Fruit fly (Drosophila melanogaster) whole organism, embryonic: ENCODE results near the gene CG17224.

ENCODE experiments used
- ATbp ChIP-seq: fragments of 200-800 bp; sonication (Bioruptor generic); optimal IDR thresholded peaks from 2 replicates; lab custom pipeline; 2017; ENCODE audit warnings: missing biosample characterization, mild to moderate bottlenecking, missing genetic modification characterization, missing genetic modification reagents
- Blimp-1 ChIP-seq: fragments of 200-800 bp; sonication (Bioruptor generic); optimal IDR thresholded peaks from 3 replicates; lab custom pipeline; 2018; ENCODE audit warnings: missing biosample characterization, missing genetic modification characterization, mild to moderate bottlenecking, moderate library complexity, missing genetic modification reagents
- CG12104 ChIP-seq: fragments of 200-800 bp; sonication (Bioruptor generic); optimal IDR thresholded peaks from 3 replicates; lab custom pipeline; 2016; ENCODE audit warnings: missing biosample characterization, missing genetic modification characterization
- CG12155 ChIP-seq: fragments of 200-800 bp; sonication (Bioruptor generic); optimal IDR thresholded peaks from 3 replicates; lab custom pipeline; 2016; ENCODE audit warnings: missing biosample characterization, missing genetic modification characterization
- CG12659 ChIP-seq: fragments of 200-800 bp; sonication (Bioruptor generic); optimal IDR thresholded peaks from 3 replicates; lab custom pipeline; 2017; ENCODE audit warnings: mild to moderate bottlenecking, missing biosample characterization, missing genetic modification reagents, missing genetic modification characterization
- CG12744 ChIP-seq: fragments of 200-800 bp; sonication (Bioruptor generic); optimal IDR thresholded peaks from 2 replicates; lab custom pipeline; 2016; ENCODE audit warnings: missing biosample characterization, missing genetic modification characterization
- CG13775 ChIP-seq: fragments of 200-800 bp; sonication (Bioruptor generic); optimal IDR thresholded peaks from 3 replicates; lab custom pipeline; 2017; ENCODE audit warnings: missing biosample characterization, mild to moderate bottlenecking, missing genetic modification characterization
- CG15269 ChIP-seq: fragments of 200-800 bp; sonication (Bioruptor generic); optimal IDR thresholded peaks from 2 replicates; lab custom pipeline; 2018; ENCODE audit warnings: missing biosample characterization, mild to moderate bottlenecking, missing genetic modification characterization, moderate library complexity
- CG1603 ChIP-seq: fragments of 200-800 bp; sonication (Bioruptor generic); optimal IDR thresholded peaks from 2 replicates; lab custom pipeline; 2019; ENCODE audit warnings: missing biosample characterization, mild to moderate bottlenecking, missing genetic modification characterization, moderate library complexity
- CG16815 ChIP-seq: fragments of 200-800 bp; sonication (Bioruptor generic); optimal IDR thresholded peaks from 3 replicates; lab custom pipeline; 2017; ENCODE audit warnings: missing biosample characterization, mild to moderate bottlenecking, missing genetic modification characterization
- CG1832 ChIP-seq: fragments of 200-800 bp; sonication (Bioruptor generic); optimal IDR thresholded peaks from 2 replicates; lab custom pipeline; 2017; ENCODE audit warnings: missing biosample characterization, mild to moderate bottlenecking, missing genetic modification characterization, inconsistent platforms
- CG2678 ChIP-seq: fragments of 200-800 bp; sonication (Bioruptor generic); optimal IDR thresholded peaks from 3 replicates; lab custom pipeline; 2019; ENCODE audit warnings: missing biosample characterization, mild to moderate bottlenecking, missing genetic modification characterization, moderate library complexity
- CG30020 ChIP-seq: fragments of 200-800 bp; optimal IDR thresholded peaks from 2 replicates; lab custom pipeline; 2019; ENCODE audit warnings: missing biosample characterization, mild to moderate bottlenecking, missing genetic modification characterization, moderate library complexity
- CG30431 ChIP-seq: fragments of 200-800 bp; sonication (Bioruptor generic); optimal IDR thresholded peaks from 2 replicates; lab custom pipeline; 2017; ENCODE audit warnings: missing biosample characterization, missing genetic modification characterization
- CG42726 ChIP-seq: fragments of 200-800 bp; sonication (Bioruptor generic); IDR thresholded peaks from 2 replicates; pipeline ENCODE4 v1.3.6; 2022; ENCODE audit warnings: missing biosample characterization, missing genetic modification characterization; ENCODE audit not compliant: partially characterized antibody
- CG4707 ChIP-seq: fragments of 200-800 bp; sonication (Bioruptor generic); optimal IDR thresholded peaks from 2 replicates; lab custom pipeline; 2018; ENCODE audit warnings: missing biosample characterization, mild to moderate bottlenecking, missing genetic modification characterization, moderate library complexity
- CG4730 ChIP-seq: fragments of 200-800 bp; sonication (Bioruptor generic); IDR thresholded peaks from 2 replicates; pipeline ENCODE4 v1.3.6; 2022; ENCODE audit warnings: missing biosample characterization, missing genetic modification characterization
- CG6765 ChIP-seq: fragments of 200-800 bp; sonication (Bioruptor generic); optimal IDR thresholded peaks from 3 replicates; lab custom pipeline; 2017; ENCODE audit warnings: missing biosample characterization, mild to moderate bottlenecking, missing genetic modification characterization
- CG6813 ChIP-seq: fragments of 200-800 bp; sonication (Bioruptor generic); optimal IDR thresholded peaks from 2 replicates; lab custom pipeline; 2017; ENCODE audit warnings: missing biosample characterization, missing genetic modification characterization, mild to moderate bottlenecking, moderate library complexity, missing genetic modification reagents
- D19B ChIP-seq: fragments of 200-800 bp; sonication (Bioruptor generic); optimal IDR thresholded peaks from 2 replicates; lab custom pipeline; 2017; ENCODE audit warnings: missing biosample characterization, mild to moderate bottlenecking, missing genetic modification characterization
- Dek ChIP-seq: fragments of 200-800 bp; sonication (Bioruptor generic); optimal IDR thresholded peaks from 3 replicates; lab custom pipeline; 2019; ENCODE audit warnings: missing biosample characterization, mild to moderate bottlenecking, missing genetic modification characterization, moderate library complexity
- Dp ChIP-seq: fragments of 200-800 bp; sonication (Bioruptor generic); optimal IDR thresholded peaks from 2 replicates; lab custom pipeline; 2018; ENCODE audit warnings: missing biosample characterization, mild to moderate bottlenecking, missing genetic modification characterization, moderate library complexity
- Gug ChIP-seq: fragments of 200-800 bp; sonication (Bioruptor generic); IDR thresholded peaks from 4 replicates; pipeline ENCODE4 v1.3.6; 2022; ENCODE audit warnings: missing biosample characterization, missing genetic modification characterization
- HHEX ChIP-seq: fragments of 200-800 bp; sonication (Bioruptor generic); optimal IDR thresholded peaks from 3 replicates; lab custom pipeline; 2017; ENCODE audit warnings: missing biosample characterization, mild to moderate bottlenecking, missing genetic modification characterization, missing genetic modification reagents
- HLH3B ChIP-seq: fragments of 200-800 bp; sonication (Bioruptor generic); IDR thresholded peaks from 2 replicates; pipeline ENCODE4 v1.3.6; 2022; ENCODE audit warnings: missing biosample characterization, missing genetic modification characterization
- Hey ChIP-seq: fragments of 200-800 bp; sonication (Bioruptor generic); optimal IDR thresholded peaks from 3 replicates; lab custom pipeline; 2018; ENCODE audit warnings: missing biosample characterization, mild to moderate bottlenecking, missing genetic modification characterization
- Kr ChIP-seq: fragments of 200-800 bp; sonication (Bioruptor generic); optimal IDR thresholded peaks from 2 replicates; lab custom pipeline; 2017; ENCODE audit warnings: missing biosample characterization, mild to moderate bottlenecking, missing genetic modification characterization
- Lim3 ChIP-seq: fragments of 200-800 bp; sonication (Bioruptor generic); IDR thresholded peaks from 2 replicates; pipeline ENCODE4 v1.3.6; 2022; ENCODE audit warnings: missing biosample characterization, missing genetic modification characterization
- MTF-1 ChIP-seq: fragments of 200-800 bp; sonication (Bioruptor generic); optimal IDR thresholded peaks from 2 replicates; lab custom pipeline; 2018; ENCODE audit warnings: missing biosample characterization, mild to moderate bottlenecking, missing genetic modification characterization, borderline replicate concordance
- Mrtf ChIP-seq: fragments of 200-800 bp; sonication (Bioruptor generic); IDR thresholded peaks from 3 replicates; pipeline ENCODE4 v1.3.6; 2022; ENCODE audit warnings: missing biosample characterization, missing genetic modification characterization
- Stat92E ChIP-seq, 3 experiments: fragments of >200 bp in 2 of 3; fragments of 200-800 bp in 1 of 3; sonication (Bioruptor generic) in 1 of 3; optimal IDR thresholded peaks; 2 replicates each; lab custom pipeline; 2017 to 2019; ENCODE audit warnings: missing biosample characterization in 3 of 3, missing genetic modification characterization in 3 of 3, mild to moderate bottlenecking in 1 of 3, moderate library complexity in 1 of 3
- ap ChIP-seq: fragments of 200-800 bp; sonication (Bioruptor generic); IDR thresholded peaks from 2 replicates; pipeline ENCODE4 v1.3.6; 2022; ENCODE audit warnings: missing biosample characterization, missing genetic modification characterization
- bowl ChIP-seq: fragments of 200-800 bp; sonication (Bioruptor generic); IDR thresholded peaks from 2 replicates; pipeline ENCODE4 v1.3.6; 2022; ENCODE audit warnings: missing biosample characterization, missing genetic modification characterization
- btn ChIP-seq: fragments of 200-800 bp; sonication (Bioruptor generic); optimal IDR thresholded peaks from 2 replicates; lab custom pipeline; 2016; ENCODE audit warnings: missing biosample characterization, missing genetic modification characterization
- crol ChIP-seq: fragments of 200-800 bp; sonication (Bioruptor generic); IDR thresholded peaks from 2 replicates; pipeline ENCODE4 v1.3.6; 2022; ENCODE audit warnings: missing biosample characterization, missing genetic modification characterization
- dmrt11E ChIP-seq: fragments of 200-800 bp; sonication (Bioruptor generic); optimal IDR thresholded peaks from 3 replicates; lab custom pipeline; 2018; ENCODE audit warnings: missing biosample characterization, mild to moderate bottlenecking, missing genetic modification characterization, moderate library complexity
- ems ChIP-seq: fragments of 200-800 bp; sonication (Bioruptor generic); optimal IDR thresholded peaks from 3 replicates; lab custom pipeline; 2016; ENCODE audit warnings: missing biosample characterization, missing genetic modification characterization
- fd3F ChIP-seq: fragments of 200-800 bp; sonication (Bioruptor generic); optimal IDR thresholded peaks from 2 replicates; lab custom pipeline; 2018; ENCODE audit warnings: missing biosample characterization, mild to moderate bottlenecking, missing genetic modification characterization, moderate library complexity
- her ChIP-seq: fragments of 200-800 bp; sonication (Bioruptor generic); optimal IDR thresholded peaks from 2 replicates; lab custom pipeline; 2016; ENCODE audit warnings: missing biosample characterization, missing genetic modification characterization
- kni ChIP-seq: fragments of 200-800 bp; sonication (Bioruptor generic); optimal IDR thresholded peaks from 3 replicates; lab custom pipeline; 2017; ENCODE audit warnings: mild to moderate bottlenecking, missing biosample characterization, missing genetic modification reagents, missing genetic modification characterization
- lmd ChIP-seq: fragments of 200-800 bp; sonication (Bioruptor generic); IDR thresholded peaks from 2 replicates; pipeline ENCODE4 v1.3.6; 2022; ENCODE audit warnings: missing biosample characterization, missing genetic modification characterization
- lola ChIP-seq, 3 experiments: fragments of >200 bp in 2 of 3; fragments of 200-800 bp in 1 of 3; sonication (Bioruptor generic) in 1 of 3; optimal IDR thresholded peaks; 2 replicates each; lab custom pipeline; 2017 to 2019; ENCODE audit warnings: missing biosample characterization in 3 of 3, missing genetic modification characterization in 3 of 3, mild to moderate bottlenecking in 1 of 3, moderate library complexity in 1 of 3
- otp ChIP-seq: fragments of 200-800 bp; sonication (Bioruptor generic); IDR thresholded peaks from 3 replicates; pipeline ENCODE4, ENCODE4 v1.3.6; 2022; ENCODE audit warnings: missing biosample characterization, missing genetic modification characterization
- phol ChIP-seq: fragments of 200-800 bp; sonication (Bioruptor generic); optimal IDR thresholded peaks from 3 replicates; lab custom pipeline; 2018; ENCODE audit warnings: missing biosample characterization, mild to moderate bottlenecking, missing genetic modification characterization, moderate library complexity
- shn ChIP-seq: fragments of 200-800 bp; sonication (Bioruptor generic); optimal IDR thresholded peaks from 3 replicates; lab custom pipeline; 2016; ENCODE audit warnings: missing biosample characterization, missing genetic modification characterization
- tll ChIP-seq, 2 experiments: fragments of 200-800 bp in 1 of 2; fragments of >200 bp in 1 of 2; sonication (Bioruptor generic) in 1 of 2; optimal IDR thresholded peaks; 2 replicates each; lab custom pipeline; 2017 to 2019; ENCODE audit warnings: missing biosample characterization in 2 of 2, missing genetic modification characterization in 2 of 2, mild to moderate bottlenecking in 1 of 2, moderate library complexity in 1 of 2
- toy ChIP-seq: fragments of 200-800 bp; sonication (Bioruptor generic); IDR thresholded peaks from 2 replicates; pipeline ENCODE4 v1.3.6; 2022; ENCODE audit warnings: missing biosample characterization, missing genetic modification characterization
- wor ChIP-seq: fragments of 200-800 bp; sonication (Bioruptor generic); IDR thresholded peaks from 2 replicates; pipeline ENCODE4 v1.3.6; 2022; ENCODE audit warnings: missing biosample characterization, missing genetic modification characterization
- yki ChIP-seq: fragments of >200 bp; optimal IDR thresholded peaks from 3 replicates; lab custom pipeline; 2018

The CG17224 gene

dm6 chr2L:3041918-3042615, 24.0 kb upstream of the CG17224 start, which contains the start of gene CG17261 (continued):
- TF ChIP-seq CG12155 (GFP tag; lab: Kevin White, UChicago) (peak; percentile 27), btn (GFP tag; lab: Kevin White, UChicago) (no peak), CG12104 (GFP tag; lab: Kevin White, UChicago) (no peak), lola (GFP tag; optimal IDR thresholded peaks at IDR 0.05; lab: Kevin White, UChicago) (no peak), tll (GFP tag; optimal IDR thresholded peaks at IDR 0.05; lab: Kevin White, UChicago) (no peak), CG2678 (tag; lab: Kevin White, UChicago) (peak; percentile 56), kni (GFP tag; lab: Kevin White, UChicago) (no peak), lmd (GFP tag; lab: Robert Waterston, UW) (peak; percentile 24; the same call in 1 of the 2 replicates), yki (lab: Kevin White, UChicago) (no peak), MTF-1 (no peak), ap (GFP tag; lab: Robert Waterston, UW) (no peak), Hey (tag; lab: Kevin White, UChicago) (peak; percentile 89), CG30431 (no peak), her (GFP tag; lab: Kevin White, UChicago) (peak; percentile 58), ATbp (GFP tag; lab: Kevin White, UChicago) (no peak), Dp (GFP tag; lab: Kevin White, UChicago) (no peak), CG16815 (GFP tag; lab: Kevin White, UChicago) (no peak), ems (GFP tag; lab: Kevin White, UChicago) (peak; percentile 23), CG6813 (no peak), CG4730 (no peak), wor (GFP tag; lab: Robert Waterston, UW) (no peak), Lim3 (GFP tag; lab: Robert Waterston, UW) (no peak), otp (GFP tag; lab: Robert Waterston, UW) (0 out of 3 replicates have a peak, but pooled peaks have one; percentile 33), bowl (GFP tag; lab: Robert Waterston, UW) (0 out of 2 replicates have a peak, but pooled peaks have one; percentile 15), CG13775 (GFP tag; lab: Kevin White, UChicago) (no peak), Stat92E (GFP tag; optimal IDR thresholded peaks at IDR 0.05; lab: Kevin White, UChicago) (no peak), D19B (peak; percentile 10), CG6765 (GFP tag; lab: Kevin White, UChicago) (no peak), Blimp-1 (GFP tag; lab: Kevin White, UChicago) (no peak), CG15269 (tag; lab: Kevin White, UChicago) (peak; percentile 55), CG1603 (tag; lab: Kevin White, UChicago) (peak; percentile 51), toy (GFP tag; lab: Robert Waterston, UW) (no peak), fd3F (GFP tag; lab: Kevin White, UChicago) (no peak), HHEX (peak; percentile 15), Dek (tag; lab: Kevin White, UChicago) (peak; percentile 21), CG4707 (GFP tag; lab: Kevin White, UChicago) (no peak), phol (tag; lab: Kevin White, UChicago) (no peak), CG42726 (GFP tag; lab: Robert Waterston, UW) (no peak), Gug (peak; percentile 22; the same call in 1 of the 4 replicates), CG12744 (GFP tag; lab: Kevin White, UChicago) (no peak), Mrtf (no peak), CG12659 (GFP tag; lab: Kevin White, UChicago) (peak; percentile 45), Kr (GFP tag; lab: Kevin White, UChicago) (no peak), CG30020 (tag; lab: Kevin White, UChicago) (no peak), HLH3B (GFP tag; lab: Robert Waterston, UW) (no peak), dmrt11E (tag; lab: Kevin White, UChicago) (no peak), crol (GFP tag; lab: Robert Waterston, UW) (peak; percentile 62), CG1832 (GFP tag; lab: Kevin White, UChicago) (no peak), shn (GFP tag; lab: Kevin White, UChicago) (peak; percentile 23)
